Worm (Caenorhabditis elegans) whole organism, L4 larva: ENCODE data around the gene trxr-2.
A peak's percentile ranks its signal among the peaks of the same experiment; 100 is the strongest.

Source experiments
- D1046.2 ChIP-seq: fragments of 200-800 bp; sonication (Bioruptor generic); IDR thresholded peaks from 2 replicates; pipeline ENCODE4 v1.3.6; 2022; ENCODE audit warnings: missing genetic modification characterization, missing compliant biosample characterization
- F10B5.3 ChIP-seq: sonication (generic microtip); optimal IDR thresholded peaks from 2 replicates; lab custom pipeline; 2016; ENCODE audit warnings: mild to moderate bottlenecking, missing genetic modification characterization, missing compliant biosample characterization
- F37D6.2 ChIP-seq: sonication (generic microtip); optimal IDR thresholded peaks from 2 replicates; lab custom pipeline; 2016; ENCODE audit warnings: mild to moderate bottlenecking, missing genetic modification characterization, missing compliant biosample characterization
- T20F7.1 ChIP-seq: fragments of 200-800 bp; sonication (Bioruptor generic); optimal IDR thresholded peaks from 2 replicates; lab custom pipeline; 2018; ENCODE audit warnings: mild to moderate bottlenecking, missing genetic modification characterization, missing compliant biosample characterization
- T26A8.4 ChIP-seq: fragments of 200-800 bp; sonication (Bioruptor generic); IDR thresholded peaks from 2 replicates; pipeline ENCODE4 v1.3.6; 2022; ENCODE audit warnings: missing genetic modification characterization, missing compliant biosample characterization
- Y48G9A.11 ChIP-seq: fragments of 200-800 bp; sonication (Bioruptor generic); IDR thresholded peaks from 2 replicates; pipeline ENCODE4 v1.3.6; 2022; ENCODE audit warnings: missing genetic modification reagents, missing genetic modification characterization, missing compliant biosample characterization
- Y75B8A.6 ChIP-seq: fragments of 200-800 bp; sonication (Bioruptor generic); IDR thresholded peaks from 2 replicates; pipeline ENCODE4 v1.3.6; 2022; ENCODE audit warnings: missing genetic modification reagents, missing genetic modification characterization, missing compliant biosample characterization
- ZK337.2 ChIP-seq: fragments of 200-800 bp; sonication (Bioruptor generic); IDR thresholded peaks from 2 replicates; pipeline ENCODE4 v1.3.6; 2022; ENCODE audit warnings: missing genetic modification reagents, missing genetic modification characterization, missing compliant biosample characterization
- ZK546.5 ChIP-seq, 2 experiments: sonication (generic microtip); optimal IDR thresholded peaks; 2 replicates each; lab custom pipeline; 2017; ENCODE audit warnings: missing biosample characterization in 2 of 2, missing genetic modification characterization in 2 of 2
- aha-1 ChIP-seq: fragments of 150-350 bp; peaks from one replicate; lab custom pipeline; 2014; ENCODE audit warnings: missing biosample characterization, missing genetic modification characterization
- aly-2 ChIP-seq: sonication (generic microtip); optimal IDR thresholded peaks from 2 replicates; lab custom pipeline; 2018; ENCODE audit warnings: missing biosample characterization, missing genetic modification characterization
- ama-1 ChIP-seq: fragments of 150-350 bp; optimal IDR thresholded peaks from 2 replicates; lab custom pipeline; 2014; ENCODE audit warnings: inconsistent platforms, mixed read lengths
- arid-1 ChIP-seq: fragments of 200-800 bp; sonication (Bioruptor generic); conservative IDR thresholded peaks from 2 replicates; pipeline ENCODE4 v1.3.6; 2022; ENCODE audit warnings: missing genetic modification reagents, missing genetic modification characterization, missing compliant biosample characterization
- attf-4 ChIP-seq: sonication (generic microtip); optimal IDR thresholded peaks from 3 replicates; lab custom pipeline; 2017; ENCODE audit warnings: missing biosample characterization, missing genetic modification characterization
- ceh-44 ChIP-seq: fragments of 200-800 bp; sonication (Bioruptor generic); IDR thresholded peaks from 2 replicates; pipeline ENCODE4 v1.3.6; 2022; ENCODE audit warnings: missing genetic modification reagents, missing genetic modification characterization, missing compliant biosample characterization
- ceh-82 ChIP-seq: sonication (generic microtip); optimal IDR thresholded peaks from 2 replicates; lab custom pipeline; 2017; ENCODE audit warnings: missing biosample characterization, missing genetic modification characterization
- cey-2 ChIP-seq: sonication (generic microtip); optimal IDR thresholded peaks from 3 replicates; lab custom pipeline; 2017; ENCODE audit warnings: missing genetic modification characterization, mild to moderate bottlenecking, missing compliant biosample characterization, antibody characterized with exemption, borderline replicate concordance; ENCODE audit not compliant: insufficient read depth
- ctbp-1 ChIP-seq: fragments of 200-800 bp; sonication (Bioruptor generic); IDR thresholded peaks from 2 replicates; pipeline ENCODE4 v1.3.6; 2022; ENCODE audit warnings: missing genetic modification reagents, missing genetic modification characterization, missing compliant biosample characterization
- daf-16 ChIP-seq, 3 experiments: sonication (generic microtip); optimal IDR thresholded peaks; 2 replicates each; lab custom pipeline; 2016 to 2017; ENCODE audit warnings: missing genetic modification characterization in 3 of 3, missing genetic modification reagents in 3 of 3, mild to moderate bottlenecking in 2 of 3, missing compliant biosample characterization in 2 of 3, missing biosample characterization in 1 of 3, moderate library complexity in 1 of 3
- daf-19 ChIP-seq: fragments of 200-800 bp; sonication (Bioruptor generic); conservative IDR thresholded peaks from 2 replicates; pipeline ENCODE4 v1.3.6; 2022; ENCODE audit warnings: missing genetic modification characterization, missing compliant biosample characterization
- dmd-6 ChIP-seq: fragments of 200-800 bp; sonication (Bioruptor generic); IDR thresholded peaks from 2 replicates; pipeline ENCODE4 v1.3.6; 2022; ENCODE audit warnings: missing genetic modification reagents, missing genetic modification characterization, missing compliant biosample characterization
- dmd-8 ChIP-seq: fragments of 200-800 bp; sonication (Bioruptor generic); IDR thresholded peaks from 2 replicates; pipeline ENCODE4 v1.3.6; 2022; ENCODE audit warnings: missing genetic modification characterization, missing compliant biosample characterization
- duxl-1 ChIP-seq: sonication (generic microtip); optimal IDR thresholded peaks from 2 replicates; lab custom pipeline; 2016; ENCODE audit warnings: mild to moderate bottlenecking, missing genetic modification characterization, moderate library complexity, missing compliant biosample characterization; ENCODE audit not compliant: poor library complexity
- dve-1 ChIP-seq: sonication (generic microtip); optimal IDR thresholded peaks from 2 replicates; lab custom pipeline; 2017; ENCODE audit warnings: antibody characterized with exemption, mild to moderate bottlenecking, missing genetic modification characterization, missing compliant biosample characterization; ENCODE audit not compliant: insufficient read depth
- egl-43 ChIP-seq: fragments of 200-800 bp; sonication (Bioruptor generic); IDR thresholded peaks from 2 replicates; pipeline ENCODE4 v1.3.6; 2022; ENCODE audit warnings: missing genetic modification reagents, missing genetic modification characterization, missing compliant biosample characterization
- gei-8 ChIP-seq: fragments of 200-800 bp; sonication (Bioruptor generic); optimal IDR thresholded peaks from 2 replicates; lab custom pipeline; 2018; ENCODE audit warnings: mild to moderate bottlenecking, missing genetic modification characterization, missing compliant biosample characterization
- hif-1 ChIP-seq, 2 experiments: sonication (generic microtip); optimal IDR thresholded peaks; 2 replicates each; lab custom pipeline; 2016 to 2017; ENCODE audit warnings: missing compliant biosample characterization in 2 of 2, missing genetic modification characterization in 2 of 2, missing genetic modification reagents in 2 of 2, missing genotype in 2 of 2, mild to moderate bottlenecking in 1 of 2
- hlh-30 ChIP-seq: sonication (generic microtip); optimal IDR thresholded peaks from 2 replicates; lab custom pipeline; 2017; ENCODE audit warnings: antibody characterized with exemption, mild to moderate bottlenecking, missing genetic modification characterization, missing compliant biosample characterization; ENCODE audit not compliant: insufficient read depth
- lim-7 ChIP-seq: fragments of 200-800 bp; sonication (Bioruptor generic); IDR thresholded peaks from 2 replicates; pipeline ENCODE4 v1.3.6; 2022; ENCODE audit warnings: missing genetic modification characterization, missing compliant biosample characterization
- lin-15B ChIP-seq: fragments of 150-350 bp; sonication (generic microtip); optimal IDR thresholded peaks from 3 replicates; lab custom pipeline; 2014; ENCODE audit warnings: missing biosample characterization, missing genetic modification characterization
- lin-29 ChIP-seq: fragments of 200-800 bp; sonication (Bioruptor generic); IDR thresholded peaks from 2 replicates; pipeline ENCODE4 v1.3.6; 2022; ENCODE audit warnings: missing genetic modification reagents, missing genetic modification characterization, missing compliant biosample characterization
- lin-38 ChIP-seq: fragments of 200-800 bp; sonication (Bioruptor generic); IDR thresholded peaks from 2 replicates; pipeline ENCODE4 v1.3.6; 2022; ENCODE audit warnings: missing genetic modification reagents, missing genetic modification characterization, missing compliant biosample characterization
- lin-39 ChIP-seq: fragments of 150-350 bp; optimal IDR thresholded peaks from 2 replicates; lab custom pipeline; 2014; ENCODE audit warnings: missing biosample characterization, missing genetic modification reagents, missing genetic modification characterization
- mdt-29 ChIP-seq: fragments of 200-800 bp; sonication (Bioruptor generic); IDR thresholded peaks from 2 replicates; pipeline ENCODE4 v1.3.6; 2022; ENCODE audit warnings: missing genetic modification reagents, missing genetic modification characterization, missing compliant biosample characterization
- mxl-3 ChIP-seq: fragments of 200-800 bp; sonication (Bioruptor generic); optimal IDR thresholded peaks from 2 replicates; lab custom pipeline; 2018; ENCODE audit warnings: mild to moderate bottlenecking, missing genetic modification characterization, missing compliant biosample characterization
- nhr-237 ChIP-seq: sonication (generic microtip); optimal IDR thresholded peaks from 2 replicates; lab custom pipeline; 2017; ENCODE audit warnings: missing biosample characterization, missing genetic modification characterization
- nhr-28 ChIP-seq: fragments of 150-350 bp; optimal IDR thresholded peaks from 2 replicates; lab custom pipeline; 2014; ENCODE audit warnings: missing biosample characterization, missing genetic modification characterization
- nhr-41 ChIP-seq: fragments of 200-800 bp; sonication (Bioruptor generic); IDR thresholded peaks from 2 replicates; pipeline ENCODE4 v1.3.6; 2022; ENCODE audit warnings: missing genetic modification reagents, missing genetic modification characterization, missing compliant biosample characterization
- nhr-48 ChIP-seq: sonication (generic microtip); optimal IDR thresholded peaks from 2 replicates; lab custom pipeline; 2016; ENCODE audit warnings: mild to moderate bottlenecking, missing genetic modification characterization, missing compliant biosample characterization
- nhr-6 ChIP-seq: fragments of 150-350 bp; optimal IDR thresholded peaks from 2 replicates; lab custom pipeline; 2014; ENCODE audit warnings: missing biosample characterization, missing genetic modification characterization
- pqm-1 ChIP-seq: sonication (generic microtip); optimal IDR thresholded peaks from 2 replicates; lab custom pipeline; 2017; ENCODE audit warnings: missing biosample characterization, missing genetic modification characterization
- skn-1 ChIP-seq: fragments of 150-350 bp; optimal IDR thresholded peaks from 2 replicates; lab custom pipeline; 2014; ENCODE audit warnings: missing biosample characterization, missing genetic modification characterization
- snpc-1.2 ChIP-seq: fragments of 200-800 bp; sonication (Bioruptor generic); IDR thresholded peaks from 2 replicates; pipeline ENCODE4 v1.3.6; 2022; ENCODE audit warnings: missing genetic modification reagents, missing genetic modification characterization, missing compliant biosample characterization
- snpc-4 ChIP-seq: fragments of 150-350 bp; optimal IDR thresholded peaks from 2 replicates; lab custom pipeline; 2014; ENCODE audit warnings: missing biosample characterization, missing genetic modification characterization
- spr-1 ChIP-seq: sonication (generic microtip); optimal IDR thresholded peaks from 2 replicates; lab custom pipeline; 2016; ENCODE audit warnings: mild to moderate bottlenecking, missing genetic modification characterization, missing compliant biosample characterization
- spr-3 ChIP-seq: fragments of 200-800 bp; sonication (Bioruptor generic); optimal IDR thresholded peaks from 2 replicates; lab custom pipeline; 2018; ENCODE audit warnings: mild to moderate bottlenecking, missing genetic modification characterization, missing compliant biosample characterization
- tag-97 ChIP-seq: fragments of 200-800 bp; sonication (Bioruptor generic); IDR thresholded peaks from 2 replicates; pipeline ENCODE4 v1.3.6; 2022; ENCODE audit warnings: missing genetic modification characterization, missing compliant biosample characterization
- zfp-3 ChIP-seq: fragments of 200-800 bp; sonication (Bioruptor generic); conservative IDR thresholded peaks from 2 replicates; pipeline ENCODE4 v1.3.6; 2022; ENCODE audit warnings: missing genetic modification reagents, missing genetic modification characterization, missing compliant biosample characterization
- ztf-11 ChIP-seq: fragments of 150-350 bp; optimal IDR thresholded peaks from 2 replicates; lab custom pipeline; 2014; ENCODE audit warnings: missing biosample characterization, missing genetic modification characterization
- ztf-7 ChIP-seq: fragments of 150-350 bp; optimal IDR thresholded peaks from 2 replicates; lab custom pipeline; 2014; ENCODE audit warnings: missing biosample characterization, missing genetic modification characterization

The trxr-2 gene

ce11 chrIII:8867922-8868655 lies 45.5 kb upstream of the trxr-2 start (continued):
- TF ChIP-seq ZK546.5 (tag; optimal IDR thresholded peaks at IDR 0.05; lab: Kevin White, UChicago) (no peak), pqm-1 (tag; lab: Kevin White, UChicago) (peak; percentile 89), dmd-8 (0 out of 2 replicates have a peak, but pooled peaks have one; percentile 54), ctbp-1 (GFP tag; lab: Robert Waterston, UW) (no peak), cey-2 (tag; lab: Kevin White, UChicago) (peak; percentile 27), nhr-6 (tag; lab: Kevin White, UChicago) (no peak), F37D6.2 (tag; lab: Kevin White, UChicago) (no peak), daf-16 (GFP tag; optimal IDR thresholded peaks at IDR 0.05; lab: Kevin White, UChicago) (no peak), daf-16 (tag; optimal IDR thresholded peaks at IDR 0.05; lab: Kevin White, UChicago) (peak; percentile 96), dve-1 (tag; lab: Kevin White, UChicago) (peak; percentile 93), D1046.2 (no peak), mxl-3 (GFP tag; lab: Kevin White, UChicago) (peak; percentile 41), lin-29 (GFP tag; lab: Robert Waterston, UW) (no peak), spr-3 (no peak), ceh-44 (no peak), ZK337.2 (GFP tag; lab: Robert Waterston, UW) (no peak), nhr-28 (peak; percentile 95), Y75B8A.6 (GFP tag; lab: Robert Waterston, UW) (no peak), ztf-7 (tag; lab: Kevin White, UChicago) (no peak), T20F7.1 (GFP tag; lab: Kevin White, UChicago) (peak; percentile 55), tag-97 (GFP tag; lab: Robert Waterston, UW) (no peak), lin-15B (tag; lab: Kevin White, UChicago) (no peak), hif-1 (tag; optimal IDR thresholded peaks at IDR 0.05; lab: Kevin White, UChicago) (no peak), daf-19 (GFP tag; lab: Robert Waterston, UW) (no peak), zfp-3 (no peak), skn-1 (tag; lab: Kevin White, UChicago) (no peak), snpc-4 (tag; lab: Kevin White, UChicago) (no peak), egl-43 (GFP tag; lab: Robert Waterston, UW) (no peak), aha-1 (peak; percentile 8), mdt-29 (no peak), duxl-1 (tag; lab: Kevin White, UChicago) (no peak), dmd-6 (GFP tag; lab: Robert Waterston, UW) (peak; percentile 91), F10B5.3 (tag; lab: Kevin White, UChicago) (no peak), ama-1 (peak; percentile 85), attf-4 (tag; lab: Kevin White, UChicago) (no peak), ceh-82 (no peak), nhr-41 (GFP tag; lab: Robert Waterston, UW) (peak; percentile 49; the same call in 1 of the 2 replicates), lim-7 (GFP tag; lab: Robert Waterston, UW) (no peak), spr-1 (tag; lab: Kevin White, UChicago) (no peak), arid-1 (no peak), gei-8 (no peak), nhr-48 (tag; lab: Kevin White, UChicago) (no peak), hlh-30 (tag; lab: Kevin White, UChicago) (peak; percentile 74), nhr-237 (tag; lab: Kevin White, UChicago) (no peak), ztf-11 (tag; lab: Kevin White, UChicago) (no peak), lin-39 (tag; lab: Kevin White, UChicago) (no peak), T26A8.4 (GFP tag; lab: Robert Waterston, UW) (peak; percentile 43), lin-38 (GFP tag; lab: Robert Waterston, UW) (no peak), snpc-1.2 (GFP tag; lab: Robert Waterston, UW) (no peak), aly-2 (tag; lab: Kevin White, UChicago) (no peak), Y48G9A.11 (no peak)
